Worm (Caenorhabditis elegans) whole organism, late embryonic: ENCODE results near the gene tag-124.

Experiments used
- C38D4.7 ChIP-seq: fragments of 200-800 bp; sonication (Bioruptor generic); optimal IDR thresholded peaks from 2 replicates; lab custom pipeline; 2018; ENCODE audit warnings: mild to moderate bottlenecking, missing genetic modification characterization, moderate library complexity, missing compliant biosample characterization
- K09A11.1 ChIP-seq: sonication (generic microtip); optimal IDR thresholded peaks from 2 replicates; lab custom pipeline; 2017; ENCODE audit warnings: antibody characterized with exemption, mild to moderate bottlenecking, missing genetic modification characterization, missing compliant biosample characterization; ENCODE audit not compliant: insufficient read depth
- T23F11.4 ChIP-seq: fragments of 200-800 bp; sonication (Bioruptor generic); optimal IDR thresholded peaks from 2 replicates; lab custom pipeline; 2018; ENCODE audit warnings: mild to moderate bottlenecking, missing genetic modification characterization, missing compliant biosample characterization
- ahr-1 ChIP-seq: sonication (generic microtip); optimal IDR thresholded peaks from 2 replicates; lab custom pipeline; 2016; ENCODE audit warnings: missing genetic modification characterization, missing compliant biosample characterization
- ama-1 ChIP-seq: fragments of 150-350 bp; optimal IDR thresholded peaks from 2 replicates; lab custom pipeline; 2014
- ceh-14 ChIP-seq: sonication (generic microtip); optimal IDR thresholded peaks from 2 replicates; lab custom pipeline; 2016; ENCODE audit warnings: missing genotype, missing genetic modification characterization, missing compliant biosample characterization
- ceh-18 ChIP-seq: sonication (generic microtip); optimal IDR thresholded peaks from 2 replicates; lab custom pipeline; 2016; ENCODE audit warnings: missing genetic modification characterization, missing compliant biosample characterization
- ceh-19 ChIP-seq: fragments of 200-800 bp; sonication (Bioruptor generic); optimal IDR thresholded peaks from 2 replicates; lab custom pipeline; 2018; ENCODE audit warnings: mild to moderate bottlenecking, missing genetic modification characterization, missing compliant biosample characterization
- ceh-2 ChIP-seq: sonication (generic microtip); optimal IDR thresholded peaks from 2 replicates; lab custom pipeline; 2016; ENCODE audit warnings: missing genotype, missing genetic modification characterization, missing compliant biosample characterization
- ceh-22 ChIP-seq: sonication (generic microtip); optimal IDR thresholded peaks from 2 replicates; lab custom pipeline; 2017; ENCODE audit warnings: missing biosample characterization, missing genetic modification characterization
- ceh-24 ChIP-seq: sonication (generic microtip); optimal IDR thresholded peaks from 2 replicates; lab custom pipeline; 2016; ENCODE audit warnings: mild to moderate bottlenecking, missing genetic modification characterization, missing compliant biosample characterization
- ceh-31 ChIP-seq: sonication (generic microtip); optimal IDR thresholded peaks from 2 replicates; lab custom pipeline; 2016; ENCODE audit warnings: missing genetic modification characterization, missing compliant biosample characterization
- ceh-45 ChIP-seq: fragments of 200-800 bp; sonication (Bioruptor generic); IDR thresholded peaks from 2 replicates; pipeline ENCODE4 v1.3.6; 2022; ENCODE audit warnings: missing genetic modification reagents, missing genetic modification characterization, missing compliant biosample characterization
- ceh-48 ChIP-seq: sonication (generic microtip); optimal IDR thresholded peaks from 2 replicates; lab custom pipeline; 2016; ENCODE audit warnings: missing genetic modification characterization, inconsistent platforms, missing compliant biosample characterization
- ceh-9 ChIP-seq: sonication (generic microtip); optimal IDR thresholded peaks from 2 replicates; lab custom pipeline; 2016; ENCODE audit warnings: mild to moderate bottlenecking, missing genetic modification characterization, inconsistent platforms, missing compliant biosample characterization
- che-1 ChIP-seq: sonication (generic microtip); optimal IDR thresholded peaks from 2 replicates; lab custom pipeline; 2016; ENCODE audit warnings: mild to moderate bottlenecking, missing genetic modification characterization, missing compliant biosample characterization
- dmd-4 ChIP-seq: sonication (generic microtip); optimal IDR thresholded peaks from 2 replicates; lab custom pipeline; 2016; ENCODE audit warnings: borderline replicate concordance, missing genetic modification characterization, missing compliant biosample characterization
- dve-1 ChIP-seq: sonication (generic microtip); optimal IDR thresholded peaks from 2 replicates; lab custom pipeline; 2017; ENCODE audit warnings: antibody characterized with exemption, mild to moderate bottlenecking, missing genetic modification characterization, missing compliant biosample characterization
- ets-4 ChIP-seq: sonication (generic microtip); optimal IDR thresholded peaks from 2 replicates; lab custom pipeline; 2016; ENCODE audit warnings: missing genetic modification characterization, missing compliant biosample characterization
- eyg-1 ChIP-seq: sonication (generic microtip); optimal IDR thresholded peaks from 2 replicates; lab custom pipeline; 2016; ENCODE audit warnings: missing genotype, missing genetic modification characterization, missing compliant biosample characterization
- fkh-10 ChIP-seq: fragments of 150-350 bp; optimal IDR thresholded peaks from 2 replicates; lab custom pipeline; 2014; ENCODE audit warnings: missing biosample characterization, missing genetic modification reagents, missing genetic modification characterization
- fkh-6 ChIP-seq: sonication (generic microtip); optimal IDR thresholded peaks from 2 replicates; lab custom pipeline; 2016; ENCODE audit warnings: missing genetic modification characterization, missing compliant biosample characterization
- hlh-30 ChIP-seq: sonication (generic microtip); optimal IDR thresholded peaks from 2 replicates; lab custom pipeline; 2017; ENCODE audit warnings: antibody characterized with exemption, missing genetic modification characterization, missing compliant biosample characterization; ENCODE audit not compliant: insufficient read depth
- hlh-8 ChIP-seq: sonication (generic microtip); optimal IDR thresholded peaks from 2 replicates; lab custom pipeline; 2016; ENCODE audit warnings: missing genotype, missing genetic modification characterization, missing compliant biosample characterization
- madf-2 ChIP-seq: sonication (generic microtip); optimal IDR thresholded peaks from 2 replicates; lab custom pipeline; 2017; ENCODE audit warnings: missing genetic modification characterization, missing compliant biosample characterization
- nfya-1 ChIP-seq: sonication (generic microtip); optimal IDR thresholded peaks from 2 replicates; lab custom pipeline; 2017; ENCODE audit warnings: missing genetic modification characterization, mild to moderate bottlenecking, missing compliant biosample characterization, antibody characterized with exemption, moderate library complexity
- nhr-11 ChIP-seq: fragments of 150-350 bp; optimal IDR thresholded peaks from 2 replicates; lab custom pipeline; 2014; ENCODE audit warnings: missing biosample characterization, missing genetic modification characterization
- pat-9 ChIP-seq: fragments of 200-800 bp; sonication (Bioruptor generic); optimal IDR thresholded peaks from 2 replicates; lab custom pipeline; 2018; ENCODE audit warnings: mild to moderate bottlenecking, missing genetic modification characterization, moderate library complexity, missing compliant biosample characterization
- pax-1 ChIP-seq: fragments of 150-350 bp; optimal IDR thresholded peaks from 2 replicates; lab custom pipeline; 2014; ENCODE audit warnings: missing biosample characterization, missing genetic modification characterization
- pha-2 ChIP-seq: sonication (generic microtip); optimal IDR thresholded peaks from 2 replicates; lab custom pipeline; 2017; ENCODE audit warnings: mild to moderate bottlenecking, missing genetic modification characterization, missing compliant biosample characterization
- pha-4 ChIP-seq: fragments of 150-350 bp; optimal IDR thresholded peaks from 2 replicates; lab custom pipeline; 2018; ENCODE audit warnings: missing biosample characterization, missing genetic modification reagents, missing genetic modification characterization
- ref-2 ChIP-seq: sonication (generic microtip); optimal IDR thresholded peaks from 2 replicates; lab custom pipeline; 2016; ENCODE audit warnings: missing genetic modification characterization, missing compliant biosample characterization
- rnt-1 ChIP-seq: sonication (generic microtip); optimal IDR thresholded peaks from 2 replicates; lab custom pipeline; 2016; ENCODE audit warnings: missing genetic modification characterization, missing compliant biosample characterization
- sdc-2 ChIP-seq: sonication (generic microtip); optimal IDR thresholded peaks from 2 replicates; lab custom pipeline; 2016; ENCODE audit warnings: missing genotype, missing genetic modification characterization, missing compliant biosample characterization
- sox-2 ChIP-seq: fragments of 200-800 bp; sonication (Bioruptor generic); IDR thresholded peaks from 2 replicates; pipeline ENCODE4 v1.3.6; 2022; ENCODE audit warnings: missing genetic modification reagents, missing genetic modification characterization, missing compliant biosample characterization
- sox-4 ChIP-seq: sonication (generic microtip); optimal IDR thresholded peaks from 2 replicates; lab custom pipeline; 2017; ENCODE audit warnings: mild to moderate bottlenecking, missing genetic modification characterization, inconsistent platforms, missing compliant biosample characterization
- syd-9 ChIP-seq: sonication (generic microtip); optimal IDR thresholded peaks from 2 replicates; lab custom pipeline; 2016; ENCODE audit warnings: mild to moderate bottlenecking, missing genetic modification characterization, moderate library complexity, missing compliant biosample characterization
- tbx-2 ChIP-seq: sonication (generic microtip); optimal IDR thresholded peaks from 2 replicates; lab custom pipeline; 2016; ENCODE audit warnings: missing genetic modification characterization, missing compliant biosample characterization
- tbx-7 ChIP-seq: sonication (generic microtip); optimal IDR thresholded peaks from 2 replicates; lab custom pipeline; 2016; ENCODE audit warnings: missing genotype, missing genetic modification characterization, missing compliant biosample characterization
- ttx-3 ChIP-seq: sonication (generic microtip); optimal IDR thresholded peaks from 2 replicates; lab custom pipeline; 2016; ENCODE audit warnings: missing genetic modification reagents, missing genetic modification characterization, missing compliant biosample characterization
- unc-3 ChIP-seq, 2 experiments: fragments of 200-800 bp in 1 of 2; sonication (Bioruptor generic) in 1 of 2; sonication (generic microtip) in 1 of 2; conservative IDR thresholded peaks in 1 of 2; optimal IDR thresholded peaks in 1 of 2; 2 replicates each; pipeline versions ENCODE4 v1.3.6 to Lab custom; 2016 to 2022; ENCODE audit warnings: missing compliant biosample characterization in 2 of 2, missing genetic modification characterization in 2 of 2, missing genetic modification reagents in 1 of 2
- unc-42 ChIP-seq: sonication (generic microtip); optimal IDR thresholded peaks from 2 replicates; lab custom pipeline; 2016; ENCODE audit warnings: missing genotype, missing genetic modification characterization, missing compliant biosample characterization
- unc-86 ChIP-seq: sonication (generic microtip); optimal IDR thresholded peaks from 2 replicates; lab custom pipeline; 2016; ENCODE audit warnings: missing genetic modification characterization, missing compliant biosample characterization
- zip-5 ChIP-seq: sonication (generic microtip); optimal IDR thresholded peaks from 2 replicates; lab custom pipeline; 2016; ENCODE audit warnings: missing genetic modification characterization, missing compliant biosample characterization

tag-124 gene

ce11 chrII:9558906-9559305, 32.2 kb upstream of the tag-124 start:
- TF ChIP-seq pha-2 (tag; lab: Kevin White, UChicago) (no peak), ceh-45 (no peak), unc-3 (GFP tag; conservative IDR thresholded peaks at IDR 0.05; lab: Robert Waterston, UW) (no peak), unc-3 (tag; optimal IDR thresholded peaks at IDR 0.05; lab: Kevin White, UChicago) (no peak), tbx-7 (tag; lab: Kevin White, UChicago) (no peak), ama-1 (lab: Kevin White, UChicago) (no peak), eyg-1 (tag; lab: Kevin White, UChicago) (no peak), ceh-18 (tag; lab: Kevin White, UChicago) (no peak), madf-2 (tag; lab: Kevin White, UChicago) (no peak), pax-1 (tag; lab: Kevin White, UChicago) (no peak), ceh-22 (tag; lab: Kevin White, UChicago) (no peak), sdc-2 (no peak), ceh-14 (tag; lab: Kevin White, UChicago) (no peak), C38D4.7 (GFP tag; lab: Kevin White, UChicago) (no peak)

ce11 chrII:9559929-9560328, 31.2 kb upstream of the tag-124 start, which contains the start of gene F35H8.4:
TSS of gene F35H8.4 (minus strand) at chrII:9560029.
- TF ChIP-seq eyg-1 (tag; lab: Kevin White, UChicago) (no peak), ceh-2 (no peak), sdc-2 (no peak), ets-4 (tag; lab: Kevin White, UChicago) (no peak), zip-5 (tag; lab: Kevin White, UChicago) (no peak), nhr-11 (tag; lab: Kevin White, UChicago) (no peak), ceh-48 (no peak), fkh-6 (tag; lab: Kevin White, UChicago) (no peak), T23F11.4 (no peak), unc-86 (tag; lab: Kevin White, UChicago) (no peak), dve-1 (tag; lab: Kevin White, UChicago) (no peak)

ce11 chrII:9560895-9561294, 30.2 kb upstream of the tag-124 start:
- TF ChIP-seq rnt-1 (tag; lab: Kevin White, UChicago) = no peak
- no peak for TF ChIP-seq ceh-9 (tag; lab: Kevin White, UChicago)
- no peak for TF ChIP-seq ceh-22 (tag; lab: Kevin White, UChicago)
- TF ChIP-seq ahr-1 = no peak

- TF ChIP-seq nfya-1 (tag; lab: Kevin White, UChicago) (peak; percentile 53), unc-42 (peak; percentile 38), ceh-19 (GFP tag; lab: Kevin White, UChicago) (peak; percentile 91), zip-5 (tag; lab: Kevin White, UChicago) (peak; percentile 65), ref-2 (tag; lab: Kevin White, UChicago) (peak; percentile 85), ama-1 (lab: Kevin White, UChicago) (no peak), pha-4 (tag; lab: Kevin White, UChicago) (no peak), tbx-2 (tag; lab: Kevin White, UChicago) (peak; percentile 67), ceh-24 (tag; lab: Kevin White, UChicago) (peak; percentile 58), unc-86 (tag; lab: Kevin White, UChicago) (peak; percentile 88), ceh-14 (tag; lab: Kevin White, UChicago) (peak; percentile 16), sdc-2 (peak; percentile 80), pat-9 (tag; lab: Kevin White, UChicago) (peak; percentile 84), K09A11.1 (peak; percentile 83), pax-1 (tag; lab: Kevin White, UChicago) (no peak), dve-1 (tag; lab: Kevin White, UChicago) (peak; percentile 83), madf-2 (tag; lab: Kevin White, UChicago) (peak; percentile 76), hlh-8 (peak; percentile 49), ceh-31 (peak; percentile 40), fkh-10 (GFP tag; lab: Kevin White, UChicago) (no peak), ttx-3 (tag; lab: Kevin White, UChicago) (peak; percentile 89), che-1 (tag; lab: Kevin White, UChicago) (peak; percentile 89), ahr-1 (peak; percentile 67), ceh-9 (tag; lab: Kevin White, UChicago) (peak; percentile 74), tbx-7 (tag; lab: Kevin White, UChicago) (peak; percentile 45), hlh-30 (peak; percentile 39), sox-2 (GFP tag; lab: Robert Waterston, UW) (peak; percentile 76), dmd-4 (tag; lab: Kevin White, UChicago) (peak; percentile 42), C38D4.7 (GFP tag; lab: Kevin White, UChicago) (peak; percentile 84), sox-4 (tag; lab: Kevin White, UChicago) (peak; percentile 89), syd-9 (tag; lab: Kevin White, UChicago) (peak; percentile 86), pha-2 (tag; lab: Kevin White, UChicago) (peak; percentile 75)
These were observed 25.0 kb upstream of the tag-124 start for ce11 chrII:9566045-9566444.
